Fruit fly (Drosophila melanogaster) whole organism, embryonic: Measurements from ENCODE around the gene CG13917.

Source experiments
- Antp ChIP-seq: fragments of 200-800 bp; sonication (Bioruptor generic); optimal IDR thresholded peaks from 3 replicates; lab custom pipeline; 2016; ENCODE audit warnings: missing biosample characterization, missing genetic modification characterization
- B-H2 ChIP-seq: fragments of 200-800 bp; sonication (Bioruptor generic); optimal IDR thresholded peaks from 2 replicates; lab custom pipeline; 2018; ENCODE audit warnings: missing biosample characterization, mild to moderate bottlenecking, missing genetic modification characterization
- Bdp1 ChIP-seq: fragments of 200-800 bp; sonication (Bioruptor generic); optimal IDR thresholded peaks from 3 replicates; lab custom pipeline; 2016; ENCODE audit warnings: missing biosample characterization, missing genetic modification characterization
- Bgb ChIP-seq: fragments of 200-800 bp; sonication (Bioruptor generic); IDR thresholded peaks from 2 replicates; pipeline ENCODE4 v1.3.6; 2022; ENCODE audit warnings: missing biosample characterization, missing genetic modification characterization; ENCODE audit not compliant: partially characterized antibody
- CG10209 ChIP-seq: fragments of 200-800 bp; sonication (Bioruptor generic); optimal IDR thresholded peaks from 3 replicates; lab custom pipeline; 2017; ENCODE audit warnings: missing biosample characterization, mild to moderate bottlenecking, missing genetic modification characterization, missing genetic modification reagents
- CG1024 ChIP-seq: fragments of 200-800 bp; sonication (Bioruptor generic); IDR thresholded peaks from 2 replicates; pipeline ENCODE4 v1.3.6; 2022; ENCODE audit warnings: missing biosample characterization, missing genetic modification characterization
- CG10979 ChIP-seq: fragments of 200-800 bp; sonication (Bioruptor generic); optimal IDR thresholded peaks from 2 replicates; lab custom pipeline; 2018; ENCODE audit warnings: missing biosample characterization, mild to moderate bottlenecking, missing genetic modification characterization, moderate library complexity
- CG11085 ChIP-seq: fragments of 200-800 bp; sonication (Bioruptor generic); IDR thresholded peaks from 2 replicates; pipeline ENCODE4 v1.3.6; 2022; ENCODE audit warnings: missing biosample characterization, missing genetic modification characterization
- CG12071 ChIP-seq: fragments of 200-800 bp; sonication (Bioruptor generic); optimal IDR thresholded peaks from 3 replicates; lab custom pipeline; 2018; ENCODE audit warnings: missing biosample characterization, mild to moderate bottlenecking, missing genetic modification characterization
- CG13424 ChIP-seq: fragments of 200-800 bp; sonication (Bioruptor generic); optimal IDR thresholded peaks from 2 replicates; lab custom pipeline; 2019; ENCODE audit warnings: missing biosample characterization, mild to moderate bottlenecking, missing genetic modification characterization, moderate library complexity
- CG15601 ChIP-seq: fragments of 200-800 bp; sonication (Bioruptor generic); optimal IDR thresholded peaks from 3 replicates; lab custom pipeline; 2019; ENCODE audit warnings: missing biosample characterization, mild to moderate bottlenecking, missing genetic modification characterization, moderate library complexity
- CG18262 ChIP-seq: fragments of 200-800 bp; optimal IDR thresholded peaks from 3 replicates; lab custom pipeline; 2019; ENCODE audit warnings: missing biosample characterization, mild to moderate bottlenecking, missing genetic modification characterization, moderate library complexity
- CG30431 ChIP-seq: fragments of 200-800 bp; sonication (Bioruptor generic); optimal IDR thresholded peaks from 2 replicates; lab custom pipeline; 2017; ENCODE audit warnings: missing biosample characterization, missing genetic modification characterization
- CG31388 ChIP-seq: fragments of 200-800 bp; sonication (Bioruptor generic); optimal IDR thresholded peaks from 2 replicates; lab custom pipeline; 2016; ENCODE audit warnings: missing biosample characterization, missing genetic modification characterization
- CG3407 ChIP-seq: fragments of 200-800 bp; sonication (Bioruptor generic); optimal IDR thresholded peaks from 2 replicates; lab custom pipeline; 2018; ENCODE audit warnings: missing biosample characterization, mild to moderate bottlenecking, missing genetic modification characterization
- CG3847 ChIP-seq: fragments of 200-800 bp; sonication (Bioruptor generic); IDR thresholded peaks from 2 replicates; pipeline ENCODE4 v1.3.6; 2022; ENCODE audit warnings: missing biosample characterization, missing genetic modification characterization
- CG6175 ChIP-seq: fragments of 200-800 bp; sonication (Bioruptor generic); IDR thresholded peaks from 3 replicates; pipeline ENCODE4 v1.3.6; 2022; ENCODE audit warnings: missing biosample characterization, missing genetic modification characterization
- CG6813 ChIP-seq: fragments of 200-800 bp; sonication (Bioruptor generic); optimal IDR thresholded peaks from 2 replicates; lab custom pipeline; 2017; ENCODE audit warnings: missing biosample characterization, missing genetic modification characterization, mild to moderate bottlenecking, moderate library complexity, missing genetic modification reagents
- CG9727 ChIP-seq: fragments of 200-800 bp; sonication (Bioruptor generic); optimal IDR thresholded peaks from 3 replicates; lab custom pipeline; 2017; ENCODE audit warnings: missing biosample characterization, mild to moderate bottlenecking, missing genetic modification characterization
- CrebB ChIP-seq: fragments of 200-800 bp; sonication (Bioruptor generic); optimal IDR thresholded peaks from 3 replicates; lab custom pipeline; 2018; ENCODE audit warnings: missing biosample characterization, mild to moderate bottlenecking, missing genetic modification characterization
- Doc2 ChIP-seq: fragments of 200-800 bp; sonication (Bioruptor generic); IDR thresholded peaks from 2 replicates; pipeline ENCODE4 v1.3.6; 2022; ENCODE audit warnings: missing biosample characterization, missing genetic modification characterization
- Doc3 ChIP-seq: fragments of 200-800 bp; sonication (Bioruptor generic); IDR thresholded peaks from 3 replicates; pipeline ENCODE4 v1.3.6; 2022; ENCODE audit warnings: missing biosample characterization, missing genetic modification characterization; ENCODE audit not compliant: partially characterized antibody
- ERR ChIP-seq: fragments of 200-800 bp; sonication (Bioruptor generic); optimal IDR thresholded peaks from 2 replicates; lab custom pipeline; 2016; ENCODE audit warnings: missing biosample characterization, missing genetic modification characterization
- Ets65A ChIP-seq: fragments of 200-800 bp; sonication (Bioruptor generic); peaks from one replicate; lab custom pipeline; 2016; ENCODE audit warnings: missing biosample characterization, missing genetic modification characterization
- Fer3 ChIP-seq: fragments of 200-800 bp; sonication (Bioruptor generic); optimal IDR thresholded peaks from 2 replicates; lab custom pipeline; 2018; ENCODE audit warnings: missing biosample characterization, mild to moderate bottlenecking, missing genetic modification characterization, moderate library complexity
- Hr51 ChIP-seq, 2 experiments: fragments of 200-800 bp; sonication (Bioruptor generic); optimal IDR thresholded peaks; 2 replicates in 1 of 2; 3 replicates in 1 of 2; lab custom pipeline; 2016 to 2018; ENCODE audit warnings: missing biosample characterization in 2 of 2, missing genetic modification characterization in 2 of 2, mild to moderate bottlenecking in 1 of 2, moderate library complexity in 1 of 2
- al ChIP-seq: fragments of 200-800 bp; sonication (Bioruptor generic); IDR thresholded peaks from 2 replicates; pipeline ENCODE4 v1.3.6; 2022; ENCODE audit warnings: missing biosample characterization, missing genetic modification characterization
- chm ChIP-seq: fragments of 200-800 bp; sonication (Bioruptor generic); IDR thresholded peaks from 2 replicates; pipeline ENCODE4 v1.3.6; 2022; ENCODE audit warnings: missing biosample characterization, missing genetic modification characterization
- ci ChIP-seq: fragments of 200-800 bp; sonication (Bioruptor generic); IDR thresholded peaks from 3 replicates; pipeline ENCODE4 v1.3.6; 2022; ENCODE audit warnings: missing biosample characterization, missing genetic modification characterization
- emc ChIP-seq: fragments of 200-800 bp; sonication (Bioruptor generic); optimal IDR thresholded peaks from 2 replicates; lab custom pipeline; 2016; ENCODE audit warnings: missing biosample characterization, missing genetic modification characterization
- fd102C ChIP-seq: fragments of 200-800 bp; sonication (Bioruptor generic); optimal IDR thresholded peaks from 2 replicates; lab custom pipeline; 2018; ENCODE audit warnings: missing biosample characterization, mild to moderate bottlenecking, missing genetic modification characterization, moderate library complexity
- gem ChIP-seq: fragments of 200-800 bp; sonication (Bioruptor generic); optimal IDR thresholded peaks from 2 replicates; lab custom pipeline; 2019; ENCODE audit warnings: missing biosample characterization, mild to moderate bottlenecking, missing genetic modification characterization, moderate library complexity
- grn ChIP-seq: fragments of 200-800 bp; sonication (Bioruptor generic); optimal IDR thresholded peaks from 3 replicates; lab custom pipeline; 2017; ENCODE audit warnings: missing biosample characterization, missing genetic modification characterization
- gro ChIP-seq: fragments of 200-800 bp; sonication (Bioruptor generic); optimal IDR thresholded peaks from 2 replicates; lab custom pipeline; 2016; ENCODE audit warnings: missing biosample characterization, missing genetic modification characterization
- gt ChIP-seq: fragments of 200-800 bp; sonication (Bioruptor generic); IDR thresholded peaks from 2 replicates; pipeline ENCODE4 v1.3.6; 2022; ENCODE audit warnings: missing biosample characterization, missing genetic modification characterization
- ind ChIP-seq: fragments of 200-800 bp; sonication (Bioruptor generic); optimal IDR thresholded peaks from 3 replicates; lab custom pipeline; 2016; ENCODE audit warnings: missing biosample characterization, missing genetic modification characterization
- lbe ChIP-seq: fragments of 200-800 bp; sonication (Bioruptor generic); optimal IDR thresholded peaks from 2 replicates; lab custom pipeline; 2016; ENCODE audit warnings: missing biosample characterization, mild to moderate bottlenecking, missing genetic modification characterization
- lov ChIP-seq, 2 experiments: fragments of 200-800 bp in 1 of 2; fragments of >200 bp in 1 of 2; sonication (Bioruptor generic) in 1 of 2; IDR thresholded peaks in 1 of 2; optimal IDR thresholded peaks in 1 of 2; 2 replicates in 1 of 2; 3 replicates in 1 of 2; pipeline versions ENCODE4 v1.3.6 to Lab custom; 2017 to 2022; ENCODE audit warnings: missing biosample characterization in 1 of 2, missing genetic modification characterization in 1 of 2
- maf-S ChIP-seq: fragments of 200-800 bp; sonication (Bioruptor generic); optimal IDR thresholded peaks from 2 replicates; lab custom pipeline; 2016; ENCODE audit warnings: missing biosample characterization, missing genetic modification characterization
- nerfin-1 ChIP-seq: fragments of 200-800 bp; sonication (Bioruptor generic); optimal IDR thresholded peaks from 3 replicates; lab custom pipeline; 2019; ENCODE audit warnings: missing biosample characterization, mild to moderate bottlenecking, missing genetic modification characterization, moderate library complexity
- nerfin-2 ChIP-seq: fragments of 200-800 bp; sonication (Bioruptor generic); IDR thresholded peaks from 2 replicates; pipeline ENCODE4 v1.3.6; 2022; ENCODE audit warnings: missing biosample characterization, missing genetic modification characterization; ENCODE audit not compliant: partially characterized antibody
- sens-2 ChIP-seq: fragments of 200-800 bp; sonication (Bioruptor generic); IDR thresholded peaks from 2 replicates; pipeline ENCODE4 v1.3.6; 2022; ENCODE audit warnings: missing biosample characterization, missing genetic modification characterization
- shn ChIP-seq: fragments of 200-800 bp; sonication (Bioruptor generic); optimal IDR thresholded peaks from 3 replicates; lab custom pipeline; 2016; ENCODE audit warnings: missing biosample characterization, missing genetic modification characterization
- sisA ChIP-seq: fragments of 200-800 bp; sonication (Bioruptor generic); IDR thresholded peaks from 2 replicates; pipeline ENCODE4 v1.3.6; 2022; ENCODE audit warnings: missing biosample characterization, missing genetic modification characterization
- stc ChIP-seq: fragments of 200-800 bp; sonication (Bioruptor generic); IDR thresholded peaks from 2 replicates; pipeline ENCODE4 v1.3.6; 2022; ENCODE audit warnings: missing biosample characterization, missing genetic modification characterization
- tap ChIP-seq: fragments of 200-800 bp; optimal IDR thresholded peaks from 3 replicates; lab custom pipeline; 2019; ENCODE audit warnings: missing biosample characterization, mild to moderate bottlenecking, missing genetic modification characterization, moderate library complexity
- tgo ChIP-seq: fragments of 200-800 bp; sonication (Bioruptor generic); IDR thresholded peaks from 3 replicates; pipeline ENCODE4 v1.3.6; 2022; ENCODE audit warnings: missing biosample characterization, missing genetic modification characterization
- trem ChIP-seq: fragments of 200-800 bp; optimal IDR thresholded peaks from 3 replicates; lab custom pipeline; 2019; ENCODE audit warnings: missing biosample characterization, mild to moderate bottlenecking, missing genetic modification characterization, moderate library complexity
- unpg ChIP-seq: fragments of 200-800 bp; sonication (Bioruptor generic); optimal IDR thresholded peaks from 3 replicates; lab custom pipeline; 2018; ENCODE audit warnings: missing biosample characterization, mild to moderate bottlenecking, missing genetic modification characterization, moderate library complexity

The CG13917 gene

DNA sequence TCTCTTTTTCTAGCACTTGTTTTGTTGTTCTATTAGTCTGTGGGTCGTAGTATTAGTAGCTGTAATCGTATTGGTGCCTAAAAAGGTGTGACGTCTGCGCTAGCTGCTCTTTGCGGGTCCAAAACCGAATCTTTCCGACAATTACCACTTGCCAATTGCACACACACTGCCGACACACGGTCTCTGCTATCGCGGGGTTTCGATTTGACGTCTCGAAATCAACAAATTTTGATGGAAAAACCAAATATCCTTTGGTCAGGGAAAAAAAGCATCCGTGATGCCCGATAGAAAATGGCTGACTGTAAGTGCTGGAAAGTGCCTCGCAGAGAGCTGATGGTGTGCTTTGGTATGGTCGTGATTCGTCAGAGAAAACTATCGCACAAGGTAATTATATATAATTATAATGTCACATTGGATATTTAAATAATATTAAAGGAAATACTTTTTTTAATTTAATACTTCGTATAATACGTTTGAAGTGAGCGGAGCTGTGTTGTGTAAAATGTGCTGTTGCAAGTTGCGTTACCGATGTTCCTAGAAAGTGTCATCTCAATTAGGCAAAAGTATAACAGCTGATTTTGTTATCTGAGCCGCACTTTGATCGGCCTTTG, 18.2 kb upstream of the CG13917 start, which contains the start of the genes Pex10 and CG12099 (continued):
- TF ChIP-seq Hr51 (GFP tag; optimal IDR thresholded peaks at IDR 0.05; lab: Kevin White, UChicago): peak; percentile 84 to 85
- no peak for TF ChIP-seq CG3407 (GFP tag; lab: Kevin White, UChicago)
- TF ChIP-seq sens-2 (GFP tag; lab: Robert Waterston, UW): peak; percentile 86
- TF ChIP-seq CG6813 (GFP tag; lab: Kevin White, UChicago): peak; percentile 32
- peak; percentile 62 for TF ChIP-seq Antp (GFP tag; lab: Kevin White, UChicago)
- TF ChIP-seq shn (GFP tag; lab: Kevin White, UChicago): peak; percentile 57
- peak; percentile 72 for TF ChIP-seq maf-S
- peak; percentile 73 for TF ChIP-seq gt (GFP tag; lab: Robert Waterston, UW)
- peak; percentile 72 for TF ChIP-seq CrebB (tag; lab: Kevin White, UChicago)
- TF ChIP-seq Bgb (GFP tag; lab: Robert Waterston, UW): peak; percentile 89
- peak; percentile 46 for TF ChIP-seq ERR (GFP tag; lab: Kevin White, UChicago)
- TF ChIP-seq gem (tag; lab: Kevin White, UChicago): peak; percentile 93
- peak; percentile 76 for TF ChIP-seq CG10979 (tag; lab: Kevin White, UChicago)
- TF ChIP-seq CG1024 (GFP tag; lab: Robert Waterston, UW): peak; percentile 57
- peak; percentile 85 for TF ChIP-seq ci
- peak; percentile 74 for TF ChIP-seq grn (GFP tag; lab: Kevin White, UChicago)
- TF ChIP-seq lov (optimal IDR thresholded peaks at IDR 0.05; lab: Kevin White, UChicago): no peak
- peak; percentile 87 for TF ChIP-seq lov (GFP tag; IDR thresholded peaks at IDR 0.05; lab: Robert Waterston, UW)
- TF ChIP-seq CG30431: peak; percentile 76
- peak; percentile 91 for TF ChIP-seq CG9727 (GFP tag; lab: Kevin White, UChicago)
- peak; percentile 33; the same call in 1 of the 2 replicates for TF ChIP-seq Doc2 (GFP tag; lab: Robert Waterston, UW)
- peak; percentile 86 for TF ChIP-seq unpg
- TF ChIP-seq CG18262 (tag; lab: Kevin White, UChicago): peak; percentile 85
- peak; percentile 92 for TF ChIP-seq CG13424 (tag; lab: Kevin White, UChicago)
- TF ChIP-seq tgo (GFP tag; lab: Robert Waterston, UW): peak; percentile 93
- peak; percentile 74 for TF ChIP-seq stc (GFP tag; lab: Robert Waterston, UW)
- peak; percentile 80 for TF ChIP-seq nerfin-2 (GFP tag; lab: Robert Waterston, UW)
- peak; percentile 88 for TF ChIP-seq CG11085 (GFP tag; lab: Robert Waterston, UW)
- TF ChIP-seq chm (GFP tag; lab: Robert Waterston, UW): peak; percentile 85
- TF ChIP-seq CG3847: peak; percentile 97
- TF ChIP-seq Fer3 (tag; lab: Kevin White, UChicago): peak; percentile 86
- peak; percentile 93 for TF ChIP-seq al (GFP tag; lab: Robert Waterston, UW)
- peak; percentile 64 for TF ChIP-seq CG31388 (GFP tag; lab: Kevin White, UChicago)
- peak; percentile 71 for TF ChIP-seq tap (tag; lab: Kevin White, UChicago)
- TF ChIP-seq gro (GFP tag; lab: Kevin White, UChicago): peak; percentile 53
- peak; percentile 84 for TF ChIP-seq CG6175 (GFP tag; lab: Robert Waterston, UW)
- peak; percentile 92 for TF ChIP-seq trem (tag; lab: Kevin White, UChicago)
- peak; percentile 82 for TF ChIP-seq nerfin-1 (tag; lab: Kevin White, UChicago)
- TF ChIP-seq sisA (GFP tag; lab: Robert Waterston, UW): peak; percentile 93
- TF ChIP-seq CG12071: peak; percentile 10
- peak; percentile 91 for TF ChIP-seq ind (GFP tag; lab: Kevin White, UChicago)
- TF ChIP-seq Ets65A (GFP tag; lab: Kevin White, UChicago): peak; percentile 97
- peak; percentile 49 for TF ChIP-seq fd102C (GFP tag; lab: Kevin White, UChicago)
- peak; percentile 21 for TF ChIP-seq emc (GFP tag; lab: Kevin White, UChicago)
- peak; percentile 93 for TF ChIP-seq Doc3 (GFP tag; lab: Robert Waterston, UW)
- TF ChIP-seq B-H2: peak; percentile 91
- peak; percentile 87 for TF ChIP-seq CG10209
- peak; percentile 84 for TF ChIP-seq CG15601 (tag; lab: Kevin White, UChicago)
- TF ChIP-seq Bdp1 (GFP tag; lab: Kevin White, UChicago): peak; percentile 50
- peak; percentile 82 for TF ChIP-seq lbe
